Fruit fly (Drosophila melanogaster): ENCODE measurements around the gene nerfin-2.

Gene nerfin-2

dm6 chr3R:10091513-10091912 lies 20.6 kb downstream of the nerfin-2 start:
- TF ChIP-seq CG17801 (GFP tag; optimal IDR thresholded peaks at IDR 0.05; ENCODE audit: partially characterized antibody) = no peak

- TF ChIP-seq CG17801 (GFP tag; optimal IDR thresholded peaks at IDR 0.05; ENCODE audit: partially characterized antibody) = no peak
Measured at dm6 chr3R:10093252-10094030, 22.5 kb downstream of the nerfin-2 start.

- TF ChIP-seq CG17801 (GFP tag; optimal IDR thresholded peaks at IDR 0.05; ENCODE audit: partially characterized antibody) = no peak
Measured at dm6 chr3R:10095052-10095451, 24.1 kb downstream of the nerfin-2 start.

- no peak for TF ChIP-seq CG17801 (GFP tag; optimal IDR thresholded peaks at IDR 0.05; ENCODE audit: partially characterized antibody)
Measured at dm6 chr3R:10095765-10096164, 24.8 kb downstream of the nerfin-2 start.

dm6 chr3R:10097531-10098295 lies 26.8 kb downstream of the nerfin-2 start:
- no peak for TF ChIP-seq CG17801 (GFP tag; optimal IDR thresholded peaks at IDR 0.05; ENCODE audit: partially characterized antibody)

dm6 chr3R:10098296-10098675 lies 27.4 kb downstream of the nerfin-2 start:
- TF ChIP-seq CG17801 (GFP tag; optimal IDR thresholded peaks at IDR 0.05; ENCODE audit: partially characterized antibody) = no peak

dm6 chr3R:10099401-10099848 lies 28.5 kb downstream of the nerfin-2 start:
- no peak for TF ChIP-seq CG17801 (GFP tag; optimal IDR thresholded peaks at IDR 0.05; ENCODE audit: partially characterized antibody)

- no peak for TF ChIP-seq CG17801 (GFP tag; optimal IDR thresholded peaks at IDR 0.05; ENCODE audit: partially characterized antibody)
Measured at dm6 chr3R:10100498-10101196, 29.7 kb downstream of the nerfin-2 start.

- TF ChIP-seq CG17801 (GFP tag; optimal IDR thresholded peaks at IDR 0.05; ENCODE audit: partially characterized antibody) = no peak
Measured at dm6 chr3R:10106796-10107195, 35.9 kb downstream of the nerfin-2 start.

dm6 chr3R:10108289-10108928 lies 37.5 kb downstream of the nerfin-2 start:
- TF ChIP-seq CG17801 (GFP tag; optimal IDR thresholded peaks at IDR 0.05; ENCODE audit: partially characterized antibody) = no peak

- TF ChIP-seq CG17801 (GFP tag; optimal IDR thresholded peaks at IDR 0.05; ENCODE audit: partially characterized antibody) = no peak
Measured at dm6 chr3R:10109212-10109880, 38.4 kb downstream of the nerfin-2 start.

dm6 chr3R:10109938-10110337 lies 39.0 kb downstream of the nerfin-2 start, which contains the start of gene Fmr1:
Gene Fmr1 (minus strand): TSS chr3R:10110121.
- TF ChIP-seq CG17801 (GFP tag; optimal IDR thresholded peaks at IDR 0.05; ENCODE audit: partially characterized antibody) = no peak

- peak; percentile 0 for TF ChIP-seq CG17801 (GFP tag; optimal IDR thresholded peaks at IDR 0.05; ENCODE audit: partially characterized antibody)
Measured at dm6 chr3R:10111150-10111814, 40.4 kb downstream of the nerfin-2 start.

dm6 chr3R:10111815-10112185 lies 40.9 kb downstream of the nerfin-2 start:
- peak; percentile 17 for TF ChIP-seq CG17801 (GFP tag; optimal IDR thresholded peaks at IDR 0.05; ENCODE audit: partially characterized antibody)

All from ovary, adult (tissue).